Fruit fly (Drosophila melanogaster): ENCODE data around the gene gammaSnap2.

gammaSnap2 gene

dm6 chr3R:10144103-10144998 is 23.2 kb upstream of the gammaSnap2 start, which contains the start of the genes TAF1B and Invadolysin (continued):
- peak in 1 of 2 experiments; percentile 74 for TF ChIP-seq eve (GFP tag; optimal IDR thresholded peaks at IDR 0.05)
- peak; percentile 6 for TF ChIP-seq scrt (GFP tag; optimal IDR thresholded peaks at IDR 0.05)
- no peak for TF ChIP-seq so (GFP tag; IDR thresholded peaks at IDR 0.05)
- peak; percentile 22 for TF ChIP-seq Hmx (GFP tag; optimal IDR thresholded peaks at IDR 0.05)
- no peak for TF ChIP-seq chn (GFP tag; optimal IDR thresholded peaks at IDR 0.05)
- TF ChIP-seq CG10321 (GFP tag; IDR thresholded peaks at IDR 0.05) = no peak
- no peak for TF ChIP-seq p53 (GFP tag; optimal IDR thresholded peaks at IDR 0.05)
- TF ChIP-seq CG15696 (tag; optimal IDR thresholded peaks at IDR 0.05) = peak; percentile 41
- TF ChIP-seq sna (GFP tag; IDR thresholded peaks at IDR 0.05; ENCODE audit: partially characterized antibody) = peak; percentile 93
- no peak for TF ChIP-seq CG17912 (GFP tag; optimal IDR thresholded peaks at IDR 0.05)
- no peak for TF ChIP-seq en (GFP tag; optimal IDR thresholded peaks at IDR 0.05)
- TF ChIP-seq CG6683 (GFP tag; optimal IDR thresholded peaks at IDR 0.05) = no peak
- peak; percentile 14 for TF ChIP-seq CG1647 (GFP tag; optimal IDR thresholded peaks at IDR 0.05)
- peak; percentile 99 for TF ChIP-seq gfzf (GFP tag; optimal IDR thresholded peaks at IDR 0.05)
- peak; percentile 61; the same call in 1 of the 2 replicates for TF ChIP-seq Atf6 (GFP tag; IDR thresholded peaks at IDR 0.05)
- peak; percentile 85 for TF ChIP-seq CG12659 (GFP tag; optimal IDR thresholded peaks at IDR 0.05)
- no peak for TF ChIP-seq Optix (GFP tag; IDR thresholded peaks at IDR 0.05)
- TF ChIP-seq Awh (GFP tag; IDR thresholded peaks at IDR 0.05) = no peak
- TF ChIP-seq CG12236 (GFP tag; optimal IDR thresholded peaks at IDR 0.05) = no peak
- TF ChIP-seq dimm (GFP tag; IDR thresholded peaks at IDR 0.05) = no peak
- no peak for TF ChIP-seq Eip74EF (GFP tag; optimal IDR thresholded peaks at IDR 0.05)
- TF ChIP-seq C15 (GFP tag; IDR thresholded peaks at IDR 0.05) = no peak
- TF ChIP-seq CG2889 (GFP tag; IDR thresholded peaks at IDR 0.05) = no peak
- TF ChIP-seq stwl (tag; optimal IDR thresholded peaks at IDR 0.05) = peak; percentile 80
- peak; percentile 24 for TF ChIP-seq Meics (GFP tag; optimal IDR thresholded peaks at IDR 0.05)
- TF ChIP-seq Opbp (GFP tag; IDR thresholded peaks at IDR 0.05; ENCODE audit: partially characterized antibody) = peak; percentile 93
- no peak for TF ChIP-seq gce (GFP tag; IDR thresholded peaks at IDR 0.05)
- TF ChIP-seq mld (GFP tag; IDR thresholded peaks at IDR 0.05; ENCODE audit: partially characterized antibody) = peak; percentile 88
- no peak for TF ChIP-seq D19B (GFP tag; optimal IDR thresholded peaks at IDR 0.05)
- TF ChIP-seq Bteb2 (GFP tag; optimal IDR thresholded peaks at IDR 0.05) = no peak
- TF ChIP-seq CG32532 (GFP tag; IDR thresholded peaks at IDR 0.05) = peak; percentile 54
- peak; percentile 54 for TF ChIP-seq MBD-R2 (GFP tag; IDR thresholded peaks at IDR 0.05)
- no peak for TF ChIP-seq Bdp1 (GFP tag; optimal IDR thresholded peaks at IDR 0.05)
- TF ChIP-seq schlank (tag; optimal IDR thresholded peaks at IDR 0.05) = no peak
- TF ChIP-seq Ptx1 (GFP tag; IDR thresholded peaks at IDR 0.05) = peak; percentile 69
- TF ChIP-seq lab (GFP tag; optimal IDR thresholded peaks at IDR 0.05) = peak; percentile 47
- TF ChIP-seq CG9817 (tag; optimal IDR thresholded peaks at IDR 0.05) = peak; percentile 40
- no peak for TF ChIP-seq Mad (GFP tag; optimal IDR thresholded peaks at IDR 0.05)
- TF ChIP-seq vfl (GFP tag; optimal IDR thresholded peaks at IDR 0.05) = no peak
- peak; percentile 39 for TF ChIP-seq Max (GFP tag; optimal IDR thresholded peaks at IDR 0.05)
- no peak for TF ChIP-seq CG8281 (tag; optimal IDR thresholded peaks at IDR 0.05)
- no peak for TF ChIP-seq dysf (GFP tag; IDR thresholded peaks at IDR 0.05)
- peak; percentile 73 for TF ChIP-seq CG10431 (GFP tag; optimal IDR thresholded peaks at IDR 0.05)
- peak; percentile 20 for TF ChIP-seq CG3163 (GFP tag; optimal IDR thresholded peaks at IDR 0.05)
- TF ChIP-seq CG4424 (GFP tag; optimal IDR thresholded peaks at IDR 0.05) = peak; percentile 51
- peak; percentile 86 for TF ChIP-seq Myb (GFP tag; optimal IDR thresholded peaks at IDR 0.05)
- peak; percentile 54 for TF ChIP-seq CG31365 (tag; optimal IDR thresholded peaks at IDR 0.05)
- no peak for TF ChIP-seq Vsx1 (GFP tag; optimal IDR thresholded peaks at IDR 0.05)
- TF ChIP-seq bbx (GFP tag; IDR thresholded peaks at IDR 0.05; ENCODE audit: partially characterized antibody) = peak; percentile 91

Data from whole organism, embryonic.